Worm (Caenorhabditis elegans) whole organism, L4 larva: ENCODE measurements around the gene spat-2.

Experiments used
- F10B5.3 ChIP-seq: sonication (generic microtip); optimal IDR thresholded peaks from 2 replicates; lab custom pipeline; 2016; ENCODE audit warnings: mild to moderate bottlenecking, missing genetic modification characterization, missing compliant biosample characterization
- F49E8.2 ChIP-seq: sonication (generic microtip); optimal IDR thresholded peaks from 2 replicates; lab custom pipeline; 2016; ENCODE audit warnings: missing compliant biosample characterization, mild to moderate bottlenecking, missing genetic modification characterization, borderline replicate concordance
- R02D3.7 ChIP-seq: fragments of 150-350 bp; sonication (generic microtip); optimal IDR thresholded peaks from 3 replicates; lab custom pipeline; 2014; ENCODE audit warnings: missing biosample characterization, missing genetic modification characterization
- T20F7.1 ChIP-seq: fragments of 200-800 bp; sonication (Bioruptor generic); optimal IDR thresholded peaks from 2 replicates; lab custom pipeline; 2018; ENCODE audit warnings: mild to moderate bottlenecking, missing genetic modification characterization, missing compliant biosample characterization
- T26A8.4 ChIP-seq: fragments of 200-800 bp; sonication (Bioruptor generic); IDR thresholded peaks from 2 replicates; pipeline ENCODE4 v1.3.6; 2022; ENCODE audit warnings: missing genetic modification characterization, missing compliant biosample characterization
- Y5F2A.4 ChIP-seq: fragments of 200-800 bp; sonication (Bioruptor generic); optimal IDR thresholded peaks from 2 replicates; lab custom pipeline; 2018; ENCODE audit warnings: mild to moderate bottlenecking, missing genetic modification characterization, missing compliant biosample characterization
- ZK337.2 ChIP-seq: fragments of 200-800 bp; sonication (Bioruptor generic); IDR thresholded peaks from 2 replicates; pipeline ENCODE4 v1.3.6; 2022; ENCODE audit warnings: missing genetic modification reagents, missing genetic modification characterization, missing compliant biosample characterization
- aha-1 ChIP-seq: fragments of 150-350 bp; peaks from one replicate; lab custom pipeline; 2014; ENCODE audit warnings: missing biosample characterization, missing genetic modification characterization
- ama-1 ChIP-seq: fragments of 150-350 bp; optimal IDR thresholded peaks from 2 replicates; lab custom pipeline; 2014; ENCODE audit warnings: inconsistent platforms, mixed read lengths
- arid-1 ChIP-seq: fragments of 200-800 bp; sonication (Bioruptor generic); conservative IDR thresholded peaks from 2 replicates; pipeline ENCODE4 v1.3.6; 2022; ENCODE audit warnings: missing genetic modification reagents, missing genetic modification characterization, missing compliant biosample characterization
- ceh-20 ChIP-seq: fragments of 200-800 bp; sonication (Bioruptor generic); IDR thresholded peaks from 2 replicates; pipeline ENCODE4 v1.3.6; 2022; ENCODE audit warnings: missing genetic modification reagents, missing genetic modification characterization, missing compliant biosample characterization
- ceh-62 ChIP-seq: sonication (generic microtip); optimal IDR thresholded peaks from 2 replicates; lab custom pipeline; 2017; ENCODE audit warnings: missing biosample characterization, missing genetic modification characterization
- ces-1 ChIP-seq: fragments of 150-350 bp; sonication (generic microtip); optimal IDR thresholded peaks from 4 replicates; lab custom pipeline; 2014; ENCODE audit warnings: missing biosample characterization, missing genetic modification reagents, missing genetic modification characterization
- daf-12 ChIP-seq: fragments of 150-350 bp; optimal IDR thresholded peaks from 2 replicates; lab custom pipeline; 2014; ENCODE audit warnings: missing biosample characterization, missing genetic modification reagents, missing genetic modification characterization
- daf-19 ChIP-seq: fragments of 200-800 bp; sonication (Bioruptor generic); conservative IDR thresholded peaks from 2 replicates; pipeline ENCODE4 v1.3.6; 2022; ENCODE audit warnings: missing genetic modification characterization, missing compliant biosample characterization
- daf-8 ChIP-seq: fragments of 200-800 bp; sonication (Bioruptor generic); IDR thresholded peaks from 2 replicates; pipeline ENCODE4 v1.3.6; 2022; ENCODE audit warnings: missing genetic modification characterization, missing compliant biosample characterization
- dmd-8 ChIP-seq: fragments of 200-800 bp; sonication (Bioruptor generic); IDR thresholded peaks from 2 replicates; pipeline ENCODE4 v1.3.6; 2022; ENCODE audit warnings: missing genetic modification characterization, missing compliant biosample characterization
- dve-1 ChIP-seq: sonication (generic microtip); optimal IDR thresholded peaks from 2 replicates; lab custom pipeline; 2017; ENCODE audit warnings: antibody characterized with exemption, mild to moderate bottlenecking, missing genetic modification characterization, missing compliant biosample characterization; ENCODE audit not compliant: insufficient read depth
- egl-27 ChIP-seq: sonication (generic microtip); optimal IDR thresholded peaks from 3 replicates; lab custom pipeline; 2017; ENCODE audit warnings: missing biosample characterization, missing genetic modification reagents, missing genetic modification characterization
- egl-43 ChIP-seq: fragments of 200-800 bp; sonication (Bioruptor generic); IDR thresholded peaks from 2 replicates; pipeline ENCODE4 v1.3.6; 2022; ENCODE audit warnings: missing genetic modification reagents, missing genetic modification characterization, missing compliant biosample characterization
- fos-1 ChIP-seq: fragments of 150-350 bp; optimal IDR thresholded peaks from 2 replicates; lab custom pipeline; 2014; ENCODE audit warnings: missing biosample characterization, missing genetic modification characterization
- gei-8 ChIP-seq: fragments of 200-800 bp; sonication (Bioruptor generic); optimal IDR thresholded peaks from 2 replicates; lab custom pipeline; 2018; ENCODE audit warnings: mild to moderate bottlenecking, missing genetic modification characterization, missing compliant biosample characterization
- hlh-30 ChIP-seq: sonication (generic microtip); optimal IDR thresholded peaks from 2 replicates; lab custom pipeline; 2017; ENCODE audit warnings: antibody characterized with exemption, mild to moderate bottlenecking, missing genetic modification characterization, missing compliant biosample characterization; ENCODE audit not compliant: insufficient read depth
- hmg-1.1 ChIP-seq: fragments of 200-800 bp; sonication (Bioruptor generic); IDR thresholded peaks from 2 replicates; pipeline ENCODE4 v1.3.6; 2022; ENCODE audit warnings: missing genetic modification reagents, missing genetic modification characterization, missing compliant biosample characterization
- lim-7 ChIP-seq: fragments of 200-800 bp; sonication (Bioruptor generic); IDR thresholded peaks from 2 replicates; pipeline ENCODE4 v1.3.6; 2022; ENCODE audit warnings: missing genetic modification characterization, missing compliant biosample characterization
- lin-1 ChIP-seq: fragments of 200-800 bp; sonication (Bioruptor generic); IDR thresholded peaks from 2 replicates; pipeline ENCODE4 v1.3.6; 2022; ENCODE audit warnings: missing genetic modification reagents, missing genetic modification characterization, missing compliant biosample characterization
- lin-29 ChIP-seq: fragments of 200-800 bp; sonication (Bioruptor generic); IDR thresholded peaks from 2 replicates; pipeline ENCODE4 v1.3.6; 2022; ENCODE audit warnings: missing genetic modification reagents, missing genetic modification characterization, missing compliant biosample characterization
- lin-38 ChIP-seq: fragments of 200-800 bp; sonication (Bioruptor generic); IDR thresholded peaks from 2 replicates; pipeline ENCODE4 v1.3.6; 2022; ENCODE audit warnings: missing genetic modification reagents, missing genetic modification characterization, missing compliant biosample characterization
- madf-5 ChIP-seq, 2 experiments: fragments of 200-800 bp; sonication (Bioruptor generic); IDR thresholded peaks; 2 replicates each; pipeline ENCODE4 v1.3.6; 2022; ENCODE audit warnings: missing compliant biosample characterization in 2 of 2, missing genetic modification characterization in 2 of 2
- mdt-29 ChIP-seq: fragments of 200-800 bp; sonication (Bioruptor generic); IDR thresholded peaks from 2 replicates; pipeline ENCODE4 v1.3.6; 2022; ENCODE audit warnings: missing genetic modification reagents, missing genetic modification characterization, missing compliant biosample characterization
- mep-1 ChIP-seq: fragments of 150-350 bp; sonication (generic microtip); optimal IDR thresholded peaks from 3 replicates; lab custom pipeline; 2014; ENCODE audit warnings: missing biosample characterization, missing genetic modification characterization
- nhr-10 ChIP-seq: fragments of 150-350 bp; optimal IDR thresholded peaks from 2 replicates; lab custom pipeline; 2014; ENCODE audit warnings: missing biosample characterization, missing genetic modification characterization
- nhr-102 ChIP-seq: sonication (generic microtip); optimal IDR thresholded peaks from 2 replicates; lab custom pipeline; 2016; ENCODE audit warnings: mild to moderate bottlenecking, missing genetic modification characterization, moderate library complexity, missing compliant biosample characterization
- nhr-11 ChIP-seq: fragments of 150-350 bp; optimal IDR thresholded peaks from 2 replicates; lab custom pipeline; 2014; ENCODE audit warnings: missing biosample characterization, missing genetic modification characterization
- nhr-28 ChIP-seq: fragments of 150-350 bp; optimal IDR thresholded peaks from 2 replicates; lab custom pipeline; 2014; ENCODE audit warnings: missing biosample characterization, missing genetic modification characterization
- nhr-41 ChIP-seq: fragments of 200-800 bp; sonication (Bioruptor generic); IDR thresholded peaks from 2 replicates; pipeline ENCODE4 v1.3.6; 2022; ENCODE audit warnings: missing genetic modification reagents, missing genetic modification characterization, missing compliant biosample characterization
- nhr-76 ChIP-seq: fragments of 150-350 bp; optimal IDR thresholded peaks from 2 replicates; lab custom pipeline; 2014; ENCODE audit warnings: missing biosample characterization, missing genetic modification characterization
- pha-4 ChIP-seq, 2 experiments: fragments of 150-350 bp in 1 of 2; fragments of 200-800 bp in 1 of 2; sonication (Bioruptor generic) in 1 of 2; IDR thresholded peaks in 1 of 2; optimal IDR thresholded peaks in 1 of 2; 2 replicates each; pipeline versions ENCODE4 v1.3.6 to Lab custom; 2014 to 2022; ENCODE audit warnings: missing genetic modification characterization in 2 of 2, missing genetic modification reagents in 2 of 2, missing biosample characterization in 1 of 2, missing compliant biosample characterization in 1 of 2
- php-3 ChIP-seq: fragments of 200-800 bp; sonication (Bioruptor generic); IDR thresholded peaks from 2 replicates; pipeline ENCODE4 v1.3.6; 2022; ENCODE audit warnings: missing genetic modification reagents, missing genetic modification characterization, missing compliant biosample characterization
- sdz-12 ChIP-seq: fragments of 200-800 bp; sonication (Bioruptor generic); optimal IDR thresholded peaks from 2 replicates; lab custom pipeline; 2018; ENCODE audit warnings: mild to moderate bottlenecking, missing genetic modification characterization, missing compliant biosample characterization
- skn-1 ChIP-seq: fragments of 150-350 bp; optimal IDR thresholded peaks from 2 replicates; lab custom pipeline; 2014; ENCODE audit warnings: missing biosample characterization, missing genetic modification characterization
- snpc-4 ChIP-seq: fragments of 150-350 bp; optimal IDR thresholded peaks from 2 replicates; lab custom pipeline; 2014; ENCODE audit warnings: missing biosample characterization, missing genetic modification characterization
- spr-1 ChIP-seq: sonication (generic microtip); optimal IDR thresholded peaks from 2 replicates; lab custom pipeline; 2016; ENCODE audit warnings: mild to moderate bottlenecking, missing genetic modification characterization, missing compliant biosample characterization
- spr-3 ChIP-seq: fragments of 200-800 bp; sonication (Bioruptor generic); optimal IDR thresholded peaks from 2 replicates; lab custom pipeline; 2018; ENCODE audit warnings: mild to moderate bottlenecking, missing genetic modification characterization, missing compliant biosample characterization
- tag-97 ChIP-seq: fragments of 200-800 bp; sonication (Bioruptor generic); IDR thresholded peaks from 2 replicates; pipeline ENCODE4 v1.3.6; 2022; ENCODE audit warnings: missing genetic modification characterization, missing compliant biosample characterization
- tra-1 ChIP-seq: fragments of 200-800 bp; sonication (Bioruptor generic); IDR thresholded peaks from 2 replicates; pipeline ENCODE4 v1.3.6; 2022; ENCODE audit warnings: missing genetic modification reagents, missing genetic modification characterization, missing compliant biosample characterization
- unc-130 ChIP-seq: sonication (generic microtip); optimal IDR thresholded peaks from 2 replicates; lab custom pipeline; 2016; ENCODE audit warnings: missing genetic modification reagents, missing genetic modification characterization, missing compliant biosample characterization
- vab-7 ChIP-seq: fragments of 200-800 bp; sonication (Bioruptor generic); IDR thresholded peaks from 2 replicates; pipeline ENCODE4 v1.3.6; 2022; ENCODE audit warnings: missing genetic modification reagents, missing genetic modification characterization, missing compliant biosample characterization
- zag-1 ChIP-seq: fragments of 150-350 bp; optimal IDR thresholded peaks from 2 replicates; lab custom pipeline; 2014; ENCODE audit warnings: missing biosample characterization, missing genetic modification characterization
- zfp-3 ChIP-seq: fragments of 200-800 bp; sonication (Bioruptor generic); conservative IDR thresholded peaks from 2 replicates; pipeline ENCODE4 v1.3.6; 2022; ENCODE audit warnings: missing genetic modification reagents, missing genetic modification characterization, missing compliant biosample characterization
- zip-11 ChIP-seq: fragments of 200-800 bp; sonication (Bioruptor generic); IDR thresholded peaks from 2 replicates; pipeline ENCODE4 v1.3.6; 2022; ENCODE audit warnings: missing genetic modification characterization, missing compliant biosample characterization

Gene spat-2

DNA sequence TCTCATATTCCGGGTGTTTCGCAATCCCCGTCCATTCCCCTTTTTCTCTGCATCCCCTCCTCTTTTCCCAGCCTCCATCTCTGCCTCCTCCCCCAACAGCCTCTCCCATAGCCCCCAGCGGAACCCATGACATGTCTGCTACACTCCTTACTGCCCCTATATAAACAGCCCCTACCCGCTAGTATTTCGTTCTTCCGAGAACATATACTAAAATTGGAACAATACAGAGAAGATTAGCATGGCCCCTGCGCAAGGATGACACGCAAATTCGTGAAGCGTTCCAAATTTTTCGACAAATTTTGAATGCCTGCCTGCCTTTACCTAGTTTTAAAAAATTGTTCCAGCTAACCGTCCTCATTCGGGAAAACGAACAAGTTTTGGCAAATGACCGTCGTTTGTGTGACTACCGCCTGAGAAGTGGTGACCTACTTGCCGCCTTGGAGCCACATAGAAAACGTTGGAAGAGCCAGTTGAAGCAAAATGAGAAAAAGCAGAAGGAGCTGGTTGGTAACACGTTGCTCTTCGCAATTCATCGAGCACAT, 47.2 kb upstream of the spat-2 start (continued):
- TF ChIP-seq F49E8.2 (peak; percentile 89), hmg-1.1 (GFP tag; lab: Robert Waterston, UW) (peak; percentile 99), skn-1 (no peak), aha-1 (tag; lab: Kevin White, UChicago) (peak; percentile 100), Y5F2A.4 (GFP tag; lab: Kevin White, UChicago) (peak; percentile 88), daf-19 (GFP tag; lab: Robert Waterston, UW) (peak; percentile 97), daf-8 (GFP tag; lab: Robert Waterston, UW) (peak; percentile 93; the same call in 1 of the 2 replicates), ama-1 (lab: Kevin White, UChicago) (peak; percentile 55), zfp-3 (GFP tag; lab: Robert Waterston, UW) (peak; percentile 95), nhr-76 (tag; lab: Kevin White, UChicago) (no peak), zag-1 (tag; lab: Kevin White, UChicago) (peak; percentile 70), T26A8.4 (GFP tag; lab: Robert Waterston, UW) (peak; percentile 98), pha-4 (GFP tag; IDR thresholded peaks at IDR 0.05; lab: Robert Waterston, UW) (peak; percentile 98), pha-4 (tag; optimal IDR thresholded peaks at IDR 0.05; lab: Kevin White, UChicago) (peak; percentile 31), unc-130 (GFP tag; lab: Kevin White, UChicago) (peak; percentile 86), lin-1 (GFP tag; lab: Robert Waterston, UW) (peak; percentile 94), sdz-12 (GFP tag; lab: Kevin White, UChicago) (peak; percentile 92), ceh-62 (tag; lab: Kevin White, UChicago) (no peak), daf-12 (tag; lab: Kevin White, UChicago) (no peak), T20F7.1 (GFP tag; lab: Kevin White, UChicago) (peak; percentile 85), zip-11 (GFP tag; lab: Robert Waterston, UW) (peak; percentile 84), nhr-41 (GFP tag; lab: Robert Waterston, UW) (peak; percentile 98), arid-1 (peak; percentile 93), egl-27 (tag; lab: Kevin White, UChicago) (peak; percentile 89), lin-38 (GFP tag; lab: Robert Waterston, UW) (peak; percentile 94), gei-8 (GFP tag; lab: Kevin White, UChicago) (peak; percentile 96), snpc-4 (tag; lab: Kevin White, UChicago) (peak; percentile 100), fos-1 (no peak), tag-97 (peak; percentile 85; the same call in 1 of the 2 replicates), php-3 (GFP tag; lab: Robert Waterston, UW) (peak; percentile 96), dve-1 (tag; lab: Kevin White, UChicago) (peak; percentile 99), nhr-28 (tag; lab: Kevin White, UChicago) (peak; percentile 66), nhr-102 (peak; percentile 96), tra-1 (GFP tag; lab: Robert Waterston, UW) (peak; percentile 97), vab-7 (GFP tag; lab: Robert Waterston, UW) (peak; percentile 98), spr-3 (GFP tag; lab: Kevin White, UChicago) (peak; percentile 96), F10B5.3 (tag; lab: Kevin White, UChicago) (peak; percentile 91), ZK337.2 (GFP tag; lab: Robert Waterston, UW) (peak; percentile 92), dmd-8 (peak; percentile 96), lim-7 (peak; percentile 95), lin-29 (peak; percentile 86), ceh-20 (GFP tag; lab: Robert Waterston, UW) (peak; percentile 97), R02D3.7 (tag; lab: Kevin White, UChicago) (peak; percentile 17), spr-1 (peak; percentile 95), nhr-10 (peak; percentile 74), hlh-30 (tag; lab: Kevin White, UChicago) (peak; percentile 94), ces-1 (peak; percentile 59), mep-1 (tag; lab: Kevin White, UChicago) (peak; percentile 98), madf-5 (GFP tag; IDR thresholded peaks at IDR 0.05; lab: Robert Waterston, UW) (peak; percentile 92 to 96), mdt-29 (GFP tag; lab: Robert Waterston, UW) (peak; percentile 93), egl-43 (peak; percentile 99), nhr-11 (peak; percentile 90)
